Fruit fly (Drosophila melanogaster) whole organism, embryonic: Measurements from ENCODE around the gene CG5618.
A peak's percentile ranks its signal among the peaks of the same experiment; 100 is the strongest.

Source experiments
- Atf-2 ChIP-seq: fragments of 200-800 bp; sonication (Bioruptor generic); optimal IDR thresholded peaks from 2 replicates; lab custom pipeline; 2016; ENCODE audit warnings: missing biosample characterization, missing genetic modification characterization
- B-H2 ChIP-seq: fragments of 200-800 bp; sonication (Bioruptor generic); optimal IDR thresholded peaks from 2 replicates; lab custom pipeline; 2018; ENCODE audit warnings: missing biosample characterization, mild to moderate bottlenecking, missing genetic modification characterization
- CG10147 ChIP-seq: fragments of 200-800 bp; sonication (Bioruptor generic); optimal IDR thresholded peaks from 2 replicates; lab custom pipeline; 2019; ENCODE audit warnings: missing biosample characterization, mild to moderate bottlenecking, missing genetic modification characterization, moderate library complexity
- CG10274 ChIP-seq: fragments of 200-800 bp; sonication (Bioruptor generic); optimal IDR thresholded peaks from 3 replicates; lab custom pipeline; 2017; ENCODE audit warnings: missing biosample characterization, mild to moderate bottlenecking, missing genetic modification characterization
- CG10959 ChIP-seq: fragments of 200-800 bp; sonication (Bioruptor generic); IDR thresholded peaks from 2 replicates; pipeline ENCODE4 v1.3.6; 2022; ENCODE audit warnings: missing biosample characterization, missing genetic modification characterization
- CG11695 ChIP-seq: fragments of 200-800 bp; sonication (Bioruptor generic); IDR thresholded peaks from 3 replicates; pipeline ENCODE4 v1.3.6; 2022; ENCODE audit warnings: missing biosample characterization, missing genetic modification characterization
- CG11696 ChIP-seq: fragments of 200-800 bp; sonication (Bioruptor generic); IDR thresholded peaks from 2 replicates; pipeline ENCODE4 v1.3.6; 2022; ENCODE audit warnings: missing biosample characterization, missing genetic modification characterization
- CG12155 ChIP-seq: fragments of 200-800 bp; sonication (Bioruptor generic); optimal IDR thresholded peaks from 3 replicates; lab custom pipeline; 2016; ENCODE audit warnings: missing biosample characterization, missing genetic modification characterization
- CG12391 ChIP-seq: fragments of 200-800 bp; sonication (Bioruptor generic); optimal IDR thresholded peaks from 3 replicates; lab custom pipeline; 2018; ENCODE audit warnings: missing biosample characterization, mild to moderate bottlenecking, missing genetic modification characterization, moderate library complexity
- CG13296 ChIP-seq: fragments of 200-800 bp; sonication (Bioruptor generic); optimal IDR thresholded peaks from 3 replicates; lab custom pipeline; 2018; ENCODE audit warnings: missing biosample characterization, mild to moderate bottlenecking, missing genetic modification characterization
- CG13424 ChIP-seq: fragments of 200-800 bp; sonication (Bioruptor generic); optimal IDR thresholded peaks from 2 replicates; lab custom pipeline; 2019; ENCODE audit warnings: missing biosample characterization, mild to moderate bottlenecking, missing genetic modification characterization, moderate library complexity
- CG14860 ChIP-seq: fragments of 200-800 bp; sonication (Bioruptor generic); IDR thresholded peaks from 3 replicates; pipeline ENCODE4 v1.3.6; 2022; ENCODE audit warnings: missing biosample characterization, missing genetic modification characterization; ENCODE audit not compliant: partially characterized antibody
- CG17568 ChIP-seq: fragments of 200-800 bp; sonication (Bioruptor generic); optimal IDR thresholded peaks from 2 replicates; lab custom pipeline; 2018; ENCODE audit warnings: missing biosample characterization, mild to moderate bottlenecking, missing genetic modification characterization, moderate library complexity
- CG18599 ChIP-seq: fragments of 200-800 bp; sonication (Bioruptor generic); optimal IDR thresholded peaks from 3 replicates; lab custom pipeline; 2017; ENCODE audit warnings: missing biosample characterization, missing genetic modification characterization, mild to moderate bottlenecking, moderate library complexity, missing genetic modification reagents
- CG2120 ChIP-seq: fragments of 200-800 bp; sonication (Bioruptor generic); optimal IDR thresholded peaks from 3 replicates; lab custom pipeline; 2016; ENCODE audit warnings: missing biosample characterization, missing genetic modification characterization
- CG5953 ChIP-seq: fragments of 200-800 bp; sonication (Bioruptor generic); IDR thresholded peaks from 2 replicates; pipeline ENCODE4 v1.3.6; 2022; ENCODE audit warnings: missing biosample characterization, missing genetic modification characterization
- CG6854 ChIP-seq: fragments of 200-800 bp; sonication (Bioruptor generic); optimal IDR thresholded peaks from 3 replicates; lab custom pipeline; 2017; ENCODE audit warnings: missing biosample characterization, mild to moderate bottlenecking, missing genetic modification characterization
- CG7786 ChIP-seq: fragments of 200-800 bp; sonication (Bioruptor generic); optimal IDR thresholded peaks from 2 replicates; lab custom pipeline; 2016; ENCODE audit warnings: missing biosample characterization, missing genetic modification characterization
- CG8290 ChIP-seq, 3 experiments: fragments of 200-800 bp; sonication (Bioruptor generic); optimal IDR thresholded peaks; 2 replicates each; lab custom pipeline; 2016 to 2019; ENCODE audit warnings: missing biosample characterization in 3 of 3, missing genetic modification characterization in 3 of 3, mild to moderate bottlenecking in 2 of 3, moderate library complexity in 1 of 3
- CG8944 ChIP-seq: fragments of 200-800 bp; sonication (Bioruptor generic); optimal IDR thresholded peaks from 3 replicates; lab custom pipeline; 2016; ENCODE audit warnings: missing biosample characterization, missing genetic modification characterization
- CG9727 ChIP-seq: fragments of 200-800 bp; sonication (Bioruptor generic); optimal IDR thresholded peaks from 3 replicates; lab custom pipeline; 2017; ENCODE audit warnings: missing biosample characterization, mild to moderate bottlenecking, missing genetic modification characterization
- CG9932 ChIP-seq: fragments of 200-800 bp; sonication (Bioruptor generic); IDR thresholded peaks from 2 replicates; pipeline ENCODE4 v1.3.6; 2022; ENCODE audit warnings: missing biosample characterization, missing genetic modification characterization
- CTCF ChIP-seq: fragments of 200-800 bp; sonication (Bioruptor generic); optimal IDR thresholded peaks from 2 replicates; lab custom pipeline; 2017; ENCODE audit warnings: missing biosample characterization, mild to moderate bottlenecking, missing genetic modification characterization, moderate library complexity
- Dll ChIP-seq: fragments of 200-800 bp; sonication (Bioruptor generic); IDR thresholded peaks from 4 replicates; pipeline ENCODE4 v1.3.6; 2022; ENCODE audit warnings: missing biosample characterization, missing genetic modification characterization; ENCODE audit not compliant: partially characterized antibody
- Gug ChIP-seq: fragments of 200-800 bp; sonication (Bioruptor generic); IDR thresholded peaks from 4 replicates; pipeline ENCODE4 v1.3.6; 2022; ENCODE audit warnings: missing biosample characterization, missing genetic modification characterization
- HLH54F ChIP-seq: fragments of 200-800 bp; sonication (Bioruptor generic); optimal IDR thresholded peaks from 3 replicates; lab custom pipeline; 2016; ENCODE audit warnings: missing biosample characterization, missing genetic modification characterization
- Hmr ChIP-seq: fragments of 200-800 bp; sonication (Bioruptor generic); optimal IDR thresholded peaks from 3 replicates; lab custom pipeline; 2017; ENCODE audit warnings: mild to moderate bottlenecking, missing biosample characterization, missing genetic modification reagents, missing genetic modification characterization
- Kr ChIP-seq: fragments of 200-800 bp; sonication (Bioruptor generic); optimal IDR thresholded peaks from 2 replicates; lab custom pipeline; 2017; ENCODE audit warnings: missing biosample characterization, mild to moderate bottlenecking, missing genetic modification characterization
- NFAT ChIP-seq: fragments of 200-800 bp; sonication (Bioruptor generic); IDR thresholded peaks from 2 replicates; pipeline ENCODE4 v1.3.6; 2022; ENCODE audit warnings: missing biosample characterization, missing genetic modification characterization
- Optix ChIP-seq: fragments of 200-800 bp; sonication (Bioruptor generic); IDR thresholded peaks from 3 replicates; pipeline ENCODE4 v1.3.6; 2022; ENCODE audit warnings: missing biosample characterization, missing genetic modification characterization
- Pdp1 ChIP-seq, 2 experiments: fragments of 200-800 bp; sonication (Bioruptor generic); optimal IDR thresholded peaks; 3 replicates each; lab custom pipeline; 2016; ENCODE audit warnings: missing biosample characterization in 2 of 2, missing genetic modification characterization in 2 of 2, mild to moderate bottlenecking in 1 of 2, moderate library complexity in 1 of 2
- Sox102F ChIP-seq: fragments of 200-800 bp; sonication (Bioruptor generic); optimal IDR thresholded peaks from 2 replicates; lab custom pipeline; 2018; ENCODE audit warnings: missing biosample characterization, mild to moderate bottlenecking, missing genetic modification characterization, moderate library complexity
- ab ChIP-seq: fragments of 200-800 bp; sonication (Bioruptor generic); optimal IDR thresholded peaks from 2 replicates; lab custom pipeline; 2016; ENCODE audit warnings: missing biosample characterization, missing genetic modification characterization
- amos ChIP-seq: fragments of 200-800 bp; sonication (Bioruptor generic); IDR thresholded peaks from 2 replicates; pipeline ENCODE4 v1.3.6; 2022; ENCODE audit warnings: missing biosample characterization, missing genetic modification characterization; ENCODE audit not compliant: partially characterized antibody
- chinmo ChIP-seq: fragments of 200-800 bp; sonication (Bioruptor generic); IDR thresholded peaks from 4 replicates; pipeline ENCODE4 v1.3.6; 2022; ENCODE audit warnings: missing biosample characterization, missing genetic modification characterization; ENCODE audit not compliant: partially characterized antibody
- dati ChIP-seq: fragments of 200-800 bp; sonication (Bioruptor generic); IDR thresholded peaks from 2 replicates; pipeline ENCODE4 v1.3.6; 2022; ENCODE audit warnings: missing biosample characterization, missing genetic modification characterization
- dmrt11E ChIP-seq: fragments of 200-800 bp; sonication (Bioruptor generic); optimal IDR thresholded peaks from 3 replicates; lab custom pipeline; 2018; ENCODE audit warnings: missing biosample characterization, mild to moderate bottlenecking, missing genetic modification characterization, moderate library complexity
- fd3F ChIP-seq: fragments of 200-800 bp; sonication (Bioruptor generic); optimal IDR thresholded peaks from 2 replicates; lab custom pipeline; 2018; ENCODE audit warnings: missing biosample characterization, mild to moderate bottlenecking, missing genetic modification characterization, moderate library complexity
- grn ChIP-seq: fragments of 200-800 bp; sonication (Bioruptor generic); optimal IDR thresholded peaks from 3 replicates; lab custom pipeline; 2017; ENCODE audit warnings: missing biosample characterization, missing genetic modification characterization
- ind ChIP-seq: fragments of 200-800 bp; sonication (Bioruptor generic); optimal IDR thresholded peaks from 3 replicates; lab custom pipeline; 2016; ENCODE audit warnings: missing biosample characterization, missing genetic modification characterization
- knrl ChIP-seq: fragments of 200-800 bp; sonication (Bioruptor generic); IDR thresholded peaks from 3 replicates; pipeline ENCODE4 v1.3.6; 2022; ENCODE audit warnings: missing biosample characterization, missing genetic modification characterization; ENCODE audit not compliant: partially characterized antibody
- mam ChIP-seq: fragments of 200-800 bp; sonication (Bioruptor generic); optimal IDR thresholded peaks from 3 replicates; lab custom pipeline; 2016; ENCODE audit warnings: missing biosample characterization, missing genetic modification characterization
- onecut ChIP-seq: fragments of 200-800 bp; sonication (Bioruptor generic); IDR thresholded peaks from 2 replicates; pipeline ENCODE4 v1.3.6; 2022; ENCODE audit warnings: missing biosample characterization, missing genetic modification characterization
- otp ChIP-seq: fragments of 200-800 bp; sonication (Bioruptor generic); IDR thresholded peaks from 3 replicates; pipeline ENCODE4, ENCODE4 v1.3.6; 2022; ENCODE audit warnings: missing biosample characterization, missing genetic modification characterization
- sisA ChIP-seq: fragments of 200-800 bp; sonication (Bioruptor generic); IDR thresholded peaks from 2 replicates; pipeline ENCODE4 v1.3.6; 2022; ENCODE audit warnings: missing biosample characterization, missing genetic modification characterization
- ssp ChIP-seq: fragments of 200-800 bp; sonication (Bioruptor generic); IDR thresholded peaks from 2 replicates; pipeline ENCODE4 v1.3.6; 2022; ENCODE audit warnings: missing biosample characterization, missing genetic modification characterization
- unpg ChIP-seq: fragments of 200-800 bp; sonication (Bioruptor generic); optimal IDR thresholded peaks from 3 replicates; lab custom pipeline; 2018; ENCODE audit warnings: missing biosample characterization, mild to moderate bottlenecking, missing genetic modification characterization, moderate library complexity
- vnd ChIP-seq: fragments of 200-800 bp; sonication (Bioruptor generic); IDR thresholded peaks from 3 replicates; pipeline ENCODE4 v1.3.6; 2022; ENCODE audit warnings: missing biosample characterization, missing genetic modification characterization; ENCODE audit not compliant: partially characterized antibody

Gene CG5618

DNA sequence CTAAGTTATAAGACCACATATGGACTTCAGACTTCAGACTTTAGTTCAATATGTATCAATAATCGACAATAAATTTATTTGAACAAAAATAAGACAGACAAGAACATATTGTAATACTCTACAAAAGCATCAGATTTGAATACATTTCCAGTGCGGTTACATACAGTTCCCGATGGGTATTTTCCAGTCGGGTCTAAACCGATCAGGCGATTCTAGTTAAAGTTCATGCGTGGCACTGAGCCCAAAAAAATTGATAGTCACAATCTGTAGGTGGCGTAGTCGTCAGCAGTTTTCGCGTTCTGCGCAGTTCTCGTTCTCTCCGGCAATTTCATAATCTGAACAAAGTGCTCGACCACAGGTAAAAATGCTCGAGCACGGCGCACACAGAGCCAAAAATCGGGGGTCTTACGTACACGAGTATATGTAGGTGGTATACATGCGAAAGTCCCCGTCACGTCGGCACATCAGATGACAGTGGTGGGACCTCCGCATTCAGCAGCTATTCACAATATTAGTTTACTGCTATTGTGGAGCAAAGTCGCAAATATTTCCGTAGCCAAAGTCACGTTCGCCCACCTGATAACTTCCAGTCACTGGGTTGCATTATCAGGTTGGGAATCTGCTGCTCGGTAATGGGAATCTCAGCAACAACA lies 42.1 kb downstream of the CG5618 start:
- TF ChIP-seq amos (0 out of 2 replicates have a peak, but pooled peaks have one; percentile 15), fd3F (peak; percentile 7), dati (GFP tag; lab: Robert Waterston, UW) (no peak), CG18599 (GFP tag; lab: Kevin White, UChicago) (peak; percentile 74), ab (GFP tag; lab: Kevin White, UChicago) (peak; percentile 39), CG10147 (GFP tag; lab: Kevin White, UChicago) (peak; percentile 3), dmrt11E (tag; lab: Kevin White, UChicago) (no peak), grn (peak; percentile 72), CG13296 (GFP tag; lab: Kevin White, UChicago) (peak; percentile 44), unpg (GFP tag; lab: Kevin White, UChicago) (peak; percentile 26), HLH54F (GFP tag; lab: Kevin White, UChicago) (peak; percentile 45), B-H2 (GFP tag; lab: Kevin White, UChicago) (peak; percentile 75), CG13424 (peak; percentile 26), onecut (GFP tag; lab: Robert Waterston, UW) (0 out of 2 replicates have a peak, but pooled peaks have one; percentile 12), otp (GFP tag; lab: Robert Waterston, UW) (0 out of 3 replicates have a peak, but pooled peaks have one; percentile 26), Hmr (GFP tag; lab: Kevin White, UChicago) (peak; percentile 79), knrl (GFP tag; lab: Robert Waterston, UW) (no peak), vnd (GFP tag; lab: Robert Waterston, UW) (peak; percentile 28; the same call in 1 of the 3 replicates), ind (GFP tag; lab: Kevin White, UChicago) (peak; percentile 55), mam (GFP tag; lab: Kevin White, UChicago) (peak; percentile 58), CTCF (peak; percentile 63), Optix (GFP tag; lab: Robert Waterston, UW) (no peak), CG7786 (GFP tag; lab: Kevin White, UChicago) (peak; percentile 45), CG12391 (peak; percentile 38), Sox102F (GFP tag; lab: Kevin White, UChicago) (peak; percentile 22), Dll (GFP tag; lab: Robert Waterston, UW) (no peak), CG17568 (GFP tag; lab: Kevin White, UChicago) (no peak), CG6854 (peak; percentile 32), Atf-2 (GFP tag; lab: Kevin White, UChicago) (peak; percentile 29), Gug (GFP tag; lab: Robert Waterston, UW) (peak; percentile 17; the same call in 1 of the 4 replicates), CG5953 (GFP tag; lab: Robert Waterston, UW) (0 out of 2 replicates have a peak, but pooled peaks have one; percentile 20), CG8944 (GFP tag; lab: Kevin White, UChicago) (peak; percentile 8), CG10274 (GFP tag; lab: Kevin White, UChicago) (peak; percentile 13), ssp (no peak), CG9932 (peak; percentile 62), Pdp1 (GFP tag; optimal IDR thresholded peaks at IDR 0.05; lab: Kevin White, UChicago) (peak; percentile 51 to 75), CG8290 (GFP tag; optimal IDR thresholded peaks at IDR 0.05; lab: Kevin White, UChicago) (no peak), CG8290 (tag; optimal IDR thresholded peaks at IDR 0.05; lab: Kevin White, UChicago) (peak in 1 of 2 experiments; percentile 76), CG11695 (GFP tag; lab: Robert Waterston, UW) (peak; percentile 46; the same call in 1 of the 3 replicates), CG14860 (GFP tag; lab: Robert Waterston, UW) (no peak), NFAT (GFP tag; lab: Robert Waterston, UW) (peak; percentile 29), Kr (GFP tag; lab: Kevin White, UChicago) (no peak), CG10959 (no peak), CG12155 (GFP tag; lab: Kevin White, UChicago) (peak; percentile 60), CG2120 (GFP tag; lab: Kevin White, UChicago) (peak; percentile 90), sisA (0 out of 2 replicates have a peak, but pooled peaks have one; percentile 15), CG9727 (GFP tag; lab: Kevin White, UChicago) (peak; percentile 57), chinmo (GFP tag; lab: Robert Waterston, UW) (peak; percentile 90; the same call in 3 of the 4 replicates), CG11696 (GFP tag; lab: Robert Waterston, UW) (no peak)
